Worm (Caenorhabditis elegans) whole organism, young adult: ENCODE data around the gene msra-1.

Experiments
- F37B4.10 ChIP-seq: fragments of 200-800 bp; sonication (Bioruptor generic); IDR thresholded peaks from 2 replicates; pipeline ENCODE4 v1.3.6; 2022; ENCODE audit warnings: missing genetic modification characterization, missing compliant biosample characterization
- dpl-1 ChIP-seq: fragments of 150-350 bp; optimal IDR thresholded peaks from 2 replicates; lab custom pipeline; 2014; ENCODE audit warnings: missing biosample characterization, missing genetic modification reagents, missing genetic modification characterization

- no peak for TF ChIP-seq F37B4.10 (GFP tag; lab: Robert Waterston, UW)
- TF ChIP-seq dpl-1 (GFP tag; lab: Kevin White, UChicago): no peak
These were observed 17.3 kb upstream of the msra-1 start, which contains the start of gene C07D10.5 for ce11 chrII:7381142-7381611.
